Worm (Caenorhabditis elegans): ENCODE data around the gene gyg-2.

The gyg-2 gene

ce11 chrV:16781974-16782373 lies 35.9 kb upstream of the gyg-2 start:
- TF ChIP-seq dox-1 (GFP tag; IDR thresholded peaks at IDR 0.05) (0 out of 2 replicates have a peak, but pooled peaks have one; percentile 3), ceh-79 (tag; optimal IDR thresholded peaks at IDR 0.05) (no peak)

- TF ChIP-seq gei-17 (GFP tag; optimal IDR thresholded peaks at IDR 0.05) (no peak), bed-1 (GFP tag; IDR thresholded peaks at IDR 0.05) (no peak), somi-1 (GFP tag; optimal IDR thresholded peaks at IDR 0.05) (peak; percentile 15), bed-2 (GFP tag; IDR thresholded peaks at IDR 0.05) (no peak)
These were observed 34.5 kb upstream of the gyg-2 start for ce11 chrV:16780554-16780953.

- TF ChIP-seq Y53F4B.3 (GFP tag; IDR thresholded peaks at IDR 0.05) (no peak), ceh-58 (GFP tag; IDR thresholded peaks at IDR 0.05) (no peak), snpc-1.3 (tag; optimal IDR thresholded peaks at IDR 0.05; ENCODE audit: insufficient read depth) (no peak), mcd-1 (GFP tag; IDR thresholded peaks at IDR 0.05) (no peak), rec-8 (tag; optimal IDR thresholded peaks at IDR 0.05) (no peak), tlf-1 (GFP tag; optimal IDR thresholded peaks at IDR 0.05) (no peak), B0035.1 (tag; optimal IDR thresholded peaks at IDR 0.05) (no peak), him-1 (tag; optimal IDR thresholded peaks at IDR 0.05) (no peak), cebp-1 (GFP tag; IDR thresholded peaks at IDR 0.05) (no peak), cebp-1 (tag; optimal IDR thresholded peaks at IDR 0.05) (no peak), egl-44 (GFP tag; IDR thresholded peaks at IDR 0.05) (no peak)
These were observed 33.9 kb upstream of the gyg-2 start for ce11 chrV:16779971-16780370.

- TF ChIP-seq rcor-1 (GFP tag; IDR thresholded peaks at IDR 0.05) (no peak), chd-7 (tag; optimal IDR thresholded peaks at IDR 0.05) (no peak), snpc-4 (GFP tag; optimal IDR thresholded peaks at IDR 0.05) (no peak), snpc-4 (tag; optimal IDR thresholded peaks at IDR 0.05) (no peak), hsf-1 (GFP tag; IDR thresholded peaks at IDR 0.05) (no peak), fkh-3 (tag; optimal IDR thresholded peaks at IDR 0.05) (no peak), ceh-40 (GFP tag; IDR thresholded peaks at IDR 0.05) (no peak), F52B5.7 (tag; optimal IDR thresholded peaks at IDR 0.05) (no peak), dpl-1 (GFP tag; optimal IDR thresholded peaks at IDR 0.05) (no peak), athp-1 (tag; optimal IDR thresholded peaks at IDR 0.05) (no peak)
These were observed 33.2 kb upstream of the gyg-2 start for ce11 chrV:16779281-16779597.

DNA sequence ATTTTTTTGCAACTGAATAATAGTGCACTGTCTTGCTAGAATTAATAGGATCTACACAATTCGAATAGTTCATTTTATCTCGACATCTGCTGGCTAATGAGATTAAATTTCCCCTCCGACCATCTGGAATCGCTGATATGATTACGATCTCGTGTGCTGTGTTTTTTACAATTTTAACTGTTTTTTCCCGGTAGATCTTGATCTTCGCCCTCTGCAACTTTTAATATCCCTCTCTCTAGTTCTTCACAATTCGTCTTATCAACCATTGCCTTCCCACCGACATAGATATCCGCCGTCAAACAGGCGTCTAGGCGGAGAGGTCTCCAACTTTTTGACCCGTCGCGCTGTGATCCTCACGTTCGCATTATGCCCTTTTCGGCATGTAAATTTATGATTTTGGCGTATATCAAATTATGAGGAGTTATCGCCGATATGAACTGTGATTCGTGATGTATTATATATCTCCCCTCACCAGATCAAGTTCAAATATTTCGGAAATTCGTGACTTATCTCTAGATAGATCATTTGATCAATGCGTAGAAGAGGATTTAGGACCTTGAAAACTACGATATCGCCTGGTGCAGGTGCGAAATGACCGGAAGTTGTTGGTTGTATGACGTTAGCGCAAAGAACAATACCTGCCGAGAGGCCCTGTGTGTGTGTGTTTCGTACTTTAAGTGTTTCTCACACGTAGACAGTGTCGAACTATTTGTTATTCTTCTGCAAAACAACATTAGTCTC lies 32.7 kb upstream of the gyg-2 start:
- TF ChIP-seq B0035.1 (tag; optimal IDR thresholded peaks at IDR 0.05) (no peak), dpl-1 (GFP tag; optimal IDR thresholded peaks at IDR 0.05) (no peak), ztf-28 (GFP tag; IDR thresholded peaks at IDR 0.05) (no peak), F10E7.11 (tag; optimal IDR thresholded peaks at IDR 0.05) (no peak), F57C9.4 (tag; optimal IDR thresholded peaks at IDR 0.05) (no peak), lag-1 (GFP tag; IDR thresholded peaks at IDR 0.05) (no peak), tbp1 (GFP tag; optimal IDR thresholded peaks at IDR 0.05) (no peak), Y67H2A.10 (GFP tag; conservative IDR thresholded peaks at IDR 0.05) (no peak), Y95B8A.8 (GFP tag; IDR thresholded peaks at IDR 0.05) (no peak), die-1 (tag; optimal IDR thresholded peaks at IDR 0.05) (no peak), F39B2.1 (GFP tag; IDR thresholded peaks at IDR 0.05) (no peak), C17E4.6 (GFP tag; IDR thresholded peaks at IDR 0.05) (no peak), F22D6.2 (tag; optimal IDR thresholded peaks at IDR 0.05) (no peak), F37B4.10 (GFP tag; IDR thresholded peaks at IDR 0.05) (no peak), pha-4 (tag; optimal IDR thresholded peaks at IDR 0.05) (no peak), ceh-27 (GFP tag; optimal IDR thresholded peaks at IDR 0.05) (no peak), sea-2 (GFP tag; IDR thresholded peaks at IDR 0.05) (no peak), sptf-2 (GFP tag; optimal IDR thresholded peaks at IDR 0.05) (no peak), F57A8.1 (GFP tag; optimal IDR thresholded peaks at IDR 0.05) (no peak)
